Fruit fly (Drosophila melanogaster) whole organism, wandering third instar larva: ENCODE data around the gene CG5776.

Source experiments
- Abd-B ChIP-seq: fragments of >200 bp; optimal IDR thresholded peaks from 2 replicates; lab custom pipeline; 2017; ENCODE audit warnings: missing biosample characterization, missing genetic modification characterization
- CG32264 ChIP-seq: fragments of 200-800 bp; sonication (Bioruptor generic); optimal IDR thresholded peaks from 2 replicates; lab custom pipeline; 2016; ENCODE audit warnings: missing biosample characterization, missing genetic modification characterization
- CG9705 ChIP-seq: fragments of 200-800 bp; sonication (Bioruptor generic); optimal IDR thresholded peaks from 2 replicates; lab custom pipeline; 2018; ENCODE audit warnings: missing biosample characterization, mild to moderate bottlenecking, missing genetic modification characterization
- Dfd ChIP-seq: fragments of >200 bp; optimal IDR thresholded peaks from 2 replicates; lab custom pipeline; 2017; ENCODE audit warnings: missing biosample characterization, missing genetic modification characterization
- Dif ChIP-seq: fragments of 200-275, 200-300 bp; sonication (Bioruptor generic); optimal IDR thresholded peaks from 2 replicates; lab custom pipeline; 2018; ENCODE audit warnings: missing biosample characterization, missing genetic modification characterization; ENCODE audit not compliant: partially characterized antibody
- GATAd ChIP-seq: sonication (Bioruptor generic); optimal IDR thresholded peaks from 2 replicates; lab custom pipeline; 2016; ENCODE audit warnings: missing biosample characterization, missing genetic modification characterization
- HLH106 ChIP-seq: fragments of 200-800 bp; optimal IDR thresholded peaks from 3 replicates; lab custom pipeline; 2019; ENCODE audit warnings: missing biosample characterization, mild to moderate bottlenecking, missing genetic modification characterization, moderate library complexity
- Hr78 ChIP-seq: fragments of >200 bp; optimal IDR thresholded peaks from 2 replicates; lab custom pipeline; 2017; ENCODE audit warnings: missing biosample characterization, missing genetic modification characterization
- Jra ChIP-seq: sonication (Bioruptor generic); optimal IDR thresholded peaks from 2 replicates; lab custom pipeline; 2016; ENCODE audit warnings: missing biosample characterization, missing genetic modification characterization
- Mio ChIP-seq: sonication (Bioruptor generic); optimal IDR thresholded peaks from 2 replicates; lab custom pipeline; 2016; ENCODE audit warnings: missing biosample characterization, missing genetic modification characterization
- Myc ChIP-seq: fragments of >200 bp; optimal IDR thresholded peaks from 2 replicates; lab custom pipeline; 2017
- N ChIP-seq: fragments of >200 bp; optimal IDR thresholded peaks from 2 replicates; lab custom pipeline; 2018; ENCODE audit warnings: missing biosample characterization, missing external identifiers, missing genetic modification characterization
- OdsH ChIP-seq: fragments of 200-800 bp; sonication (Bioruptor generic); optimal IDR thresholded peaks from 2 replicates; lab custom pipeline; 2016; ENCODE audit warnings: missing biosample characterization, mild to moderate bottlenecking, missing genetic modification characterization
- Rel ChIP-seq, 2 experiments: fragments of 200-800 bp; sonication (Bioruptor generic) in 1 of 2; optimal IDR thresholded peaks; 2 replicates in 1 of 2; 3 replicates in 1 of 2; lab custom pipeline; 2016 to 2019; ENCODE audit warnings: mild to moderate bottlenecking in 2 of 2, missing biosample characterization in 2 of 2, missing genetic modification characterization in 2 of 2, moderate library complexity in 1 of 2
- Sp1 ChIP-seq: fragments of 200-800 bp; sonication (Bioruptor generic); optimal IDR thresholded peaks from 3 replicates; lab custom pipeline; 2019; ENCODE audit warnings: missing biosample characterization, mild to moderate bottlenecking, missing genetic modification characterization, moderate library complexity
- Vsx2 ChIP-seq: fragments of 200-300, 225-300 bp; sonication (Bioruptor generic); optimal IDR thresholded peaks from 2 replicates; lab custom pipeline; 2018; ENCODE audit warnings: missing biosample characterization, missing genetic modification characterization; ENCODE audit not compliant: partially characterized antibody
- br ChIP-seq: fragments of 200-800 bp; sonication (Bioruptor generic); optimal IDR thresholded peaks from 2 replicates; lab custom pipeline; 2016; ENCODE audit warnings: missing biosample characterization, missing genetic modification characterization
- dl ChIP-seq, 2 experiments: fragments of 175-275, 200-275 bp in 1 of 2; fragments of 200-275 bp in 1 of 2; sonication (Bioruptor generic); optimal IDR thresholded peaks; lab custom pipeline; 2018; ENCODE audit warnings: mild to moderate bottlenecking in 2 of 2, missing biosample characterization in 2 of 2, missing genetic modification characterization in 2 of 2, moderate library complexity in 2 of 2; ENCODE audit not compliant: partially characterized antibody in 2 of 2, insufficient read depth in 1 of 2
- dmrt93B ChIP-seq: fragments of 200-800 bp; sonication (Bioruptor generic); optimal IDR thresholded peaks from 2 replicates; lab custom pipeline; 2018; ENCODE audit warnings: missing biosample characterization, mild to moderate bottlenecking, missing genetic modification characterization
- dsf ChIP-seq: sonication (Bioruptor generic); optimal IDR thresholded peaks from 2 replicates; lab custom pipeline; 2016; ENCODE audit warnings: missing biosample characterization, missing genetic modification characterization, borderline replicate concordance
- ey ChIP-seq: fragments of 200-800 bp; sonication (Bioruptor generic); optimal IDR thresholded peaks from 2 replicates; lab custom pipeline; 2016; ENCODE audit warnings: missing biosample characterization, missing genetic modification characterization
- foxo ChIP-seq, 2 experiments: fragments of 200-800 bp; sonication (Bioruptor generic); optimal IDR thresholded peaks; 2 replicates in 1 of 2; 3 replicates in 1 of 2; lab custom pipeline; 2016 to 2017; ENCODE audit warnings: missing biosample characterization in 2 of 2, missing genetic modification characterization in 2 of 2
- fru ChIP-seq: fragments of 200-800 bp; sonication (Bioruptor generic); optimal IDR thresholded peaks from 3 replicates; lab custom pipeline; 2016; ENCODE audit warnings: missing biosample characterization, mild to moderate bottlenecking, missing genetic modification characterization
- h ChIP-seq: fragments of 200-800 bp; sonication (Bioruptor generic); optimal IDR thresholded peaks from 3 replicates; lab custom pipeline; 2016; ENCODE audit warnings: missing biosample characterization, mild to moderate bottlenecking, missing genetic modification characterization
- jim ChIP-seq: fragments of 175-275, 200-325 bp; sonication (Bioruptor generic); optimal IDR thresholded peaks from 2 replicates; lab custom pipeline; 2016; ENCODE audit warnings: missing biosample characterization, mild to moderate bottlenecking, missing genetic modification characterization
- pan ChIP-seq: fragments of >200 bp; optimal IDR thresholded peaks from 2 replicates; lab custom pipeline; 2017
- rgr ChIP-seq: fragments of 200-800 bp; sonication (Bioruptor generic); optimal IDR thresholded peaks from 3 replicates; lab custom pipeline; 2016; ENCODE audit warnings: missing biosample characterization, mild to moderate bottlenecking, missing genetic modification characterization
- sage ChIP-seq: fragments of 200-800 bp; sonication (Bioruptor generic); optimal IDR thresholded peaks from 2 replicates; lab custom pipeline; 2016; ENCODE audit warnings: missing biosample characterization, mild to moderate bottlenecking, missing genetic modification characterization
- sv ChIP-seq: fragments of 200-800 bp; sonication (Bioruptor generic); optimal IDR thresholded peaks from 3 replicates; lab custom pipeline; 2016; ENCODE audit warnings: missing biosample characterization, missing genetic modification characterization
- tai ChIP-seq: sonication (Bioruptor generic); optimal IDR thresholded peaks from 2 replicates; lab custom pipeline; 2016; ENCODE audit warnings: missing biosample characterization, missing genetic modification characterization
- woc ChIP-seq: sonication (Bioruptor generic); optimal IDR thresholded peaks from 2 replicates; lab custom pipeline; 2016; ENCODE audit warnings: missing biosample characterization, mild to moderate bottlenecking, missing genetic modification characterization

Gene CG5776

dm6 chr2L:12719712-12720429 is 15.6 kb upstream of the CG5776 start:
- TF ChIP-seq rgr (GFP tag; lab: Kevin White, UChicago) (no peak), br (peak; percentile 57), foxo (GFP tag; optimal IDR thresholded peaks at IDR 0.05; lab: Kevin White, UChicago) (no peak), Hr78 (GFP tag; lab: Kevin White, UChicago) (no peak), h (GFP tag; lab: Kevin White, UChicago) (peak; percentile 57), Rel (GFP tag; optimal IDR thresholded peaks at IDR 0.05; lab: Kevin White, UChicago) (no peak), Rel (tag; optimal IDR thresholded peaks at IDR 0.05; lab: Kevin White, UChicago) (peak; percentile 80), CG32264 (GFP tag; lab: Kevin White, UChicago) (no peak), fru (GFP tag; lab: Kevin White, UChicago) (no peak), Dif (no peak)

DNA sequence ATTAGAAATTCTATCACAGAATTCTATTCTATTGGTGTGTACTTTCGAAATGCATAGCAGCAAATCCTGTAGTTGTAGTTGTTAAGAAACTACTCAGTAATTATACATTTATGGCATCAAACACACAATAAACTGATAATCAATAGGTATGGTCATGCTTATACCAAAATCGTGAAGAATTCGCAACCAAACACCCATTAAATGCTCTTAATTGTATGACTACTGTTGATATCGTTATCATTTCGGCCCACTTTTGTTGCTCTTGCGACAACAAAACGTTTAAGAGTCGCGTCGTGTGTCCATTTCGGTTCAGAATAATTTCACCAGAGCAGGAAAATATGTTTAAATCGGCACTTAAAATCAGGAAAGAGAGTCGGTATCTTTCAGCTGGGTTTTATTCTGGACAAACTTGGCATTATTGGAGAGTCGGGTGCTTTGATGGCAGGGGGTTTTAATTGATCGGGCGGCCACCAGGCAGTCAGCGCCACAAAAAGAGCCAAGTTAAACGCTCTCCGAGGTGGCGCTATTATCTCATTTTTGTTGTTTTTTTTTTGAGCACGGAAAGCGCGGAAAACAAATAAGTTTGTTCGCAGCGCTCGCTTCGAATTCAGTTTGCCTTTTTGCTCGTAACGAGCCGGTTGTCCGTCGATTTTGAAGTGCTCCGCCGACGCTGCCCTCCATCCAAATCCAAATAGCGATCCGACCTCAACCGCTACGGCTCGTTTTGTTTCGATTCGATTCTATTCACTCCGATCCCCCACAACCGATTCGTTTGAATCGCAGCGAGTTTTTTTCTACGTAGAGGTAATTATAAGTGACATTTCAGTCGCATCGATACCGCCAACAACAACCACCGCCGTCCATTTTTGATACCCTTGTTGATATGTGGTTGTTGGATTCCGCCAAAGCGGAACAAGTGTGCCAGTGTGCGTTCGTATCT is 14.5 kb upstream of the CG5776 start, which contains the start of gene MRP:
MRP (plus strand) TSS at position 609 of the 940 bp plus-strand sequence.
- TF ChIP-seq tai (no peak), Rel (GFP tag; optimal IDR thresholded peaks at IDR 0.05; lab: Kevin White, UChicago) (no peak), Rel (tag; optimal IDR thresholded peaks at IDR 0.05; lab: Kevin White, UChicago) (peak; percentile 47)

dm6 chr2L:12712852-12713251 is 8.6 kb upstream of the CG5776 start, which contains the start of gene CG5787:
Gene CG5787, minus strand, starts transcription at chr2L:12712952.
- TF ChIP-seq pan (no peak), sage (GFP tag; lab: Kevin White, UChicago) (no peak), HLH106 (no peak), dsf (no peak), CG9705 (GFP tag; lab: Kevin White, UChicago) (no peak), jim (GFP tag; lab: Kevin White, UChicago) (no peak)

DNA sequence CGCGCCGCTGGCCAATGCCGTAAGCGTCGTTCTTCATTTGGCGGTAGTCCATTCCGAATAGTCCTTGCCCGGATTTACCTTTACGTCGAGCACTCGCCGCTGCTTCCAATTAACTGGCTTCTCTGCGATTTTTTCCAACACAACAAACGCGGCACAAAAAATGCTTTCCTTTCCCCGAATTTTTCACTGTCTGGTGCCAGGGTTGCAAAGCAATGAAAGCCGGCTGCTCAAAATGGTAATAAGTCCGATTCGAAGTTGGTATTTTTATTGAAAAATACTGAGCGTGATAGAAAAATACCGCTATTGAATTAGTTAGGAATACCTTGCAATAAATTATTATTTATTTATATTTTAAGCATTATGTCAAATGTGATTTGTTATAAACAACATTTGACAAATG is 8.0 kb upstream of the CG5776 start:
- TF ChIP-seq Vsx2 (GFP tag; lab: Kevin White, UChicago) (no peak), dmrt93B (GFP tag; lab: Kevin White, UChicago) (no peak), N (no peak), rgr (GFP tag; lab: Kevin White, UChicago) (no peak)

dm6 chr2L:12708576-12708975 is 4.3 kb upstream of the CG5776 start:
- TF ChIP-seq h (GFP tag; lab: Kevin White, UChicago) (no peak), HLH106 (no peak), Mio (GFP tag; lab: Kevin White, UChicago) (no peak)

dm6 chr2L:12707540-12707939 is 3.3 kb upstream of the CG5776 start, which contains the start of the genes CG6180 and CG15484:
Gene CG6180, plus strand, starts transcription at chr2L:12707661.
Gene CG15484, minus strand, starts transcription at chr2L:12707711.
- TF ChIP-seq N (no peak), Myc (lab: Kevin White, UChicago) (peak; percentile 41), sage (GFP tag; lab: Kevin White, UChicago) (no peak), Jra (GFP tag; lab: Kevin White, UChicago) (no peak), Sp1 (no peak), Abd-B (no peak), rgr (GFP tag; lab: Kevin White, UChicago) (peak; percentile 46), fru (GFP tag; lab: Kevin White, UChicago) (no peak), woc (no peak), Dfd (GFP tag; lab: Kevin White, UChicago) (no peak), h (GFP tag; lab: Kevin White, UChicago) (no peak), GATAd (no peak), Rel (GFP tag; optimal IDR thresholded peaks at IDR 0.05; lab: Kevin White, UChicago) (no peak), Rel (tag; optimal IDR thresholded peaks at IDR 0.05; lab: Kevin White, UChicago) (peak; percentile 56), jim (GFP tag; lab: Kevin White, UChicago) (no peak), br (no peak), sv (GFP tag; lab: Kevin White, UChicago) (no peak), Vsx2 (GFP tag; lab: Kevin White, UChicago) (no peak), foxo (GFP tag; optimal IDR thresholded peaks at IDR 0.05; lab: Kevin White, UChicago) (no peak), Mio (GFP tag; lab: Kevin White, UChicago) (no peak), ey (GFP tag; lab: Kevin White, UChicago) (no peak), CG9705 (GFP tag; lab: Kevin White, UChicago) (peak; percentile 8), dl (GFP tag; optimal IDR thresholded peaks at IDR 0.05; lab: Kevin White, UChicago; ENCODE audit: insufficient read depth in 1 of 2, partially characterized antibody in 2 of 2) (no peak), Dif (no peak), OdsH (GFP tag; lab: Kevin White, UChicago) (no peak)
